Fruit fly (Drosophila melanogaster) whole organism, embryonic: ENCODE measurements around the gene Cap-D2.

ENCODE experiments used
- ATbp ChIP-seq: fragments of 200-800 bp; sonication (Bioruptor generic); optimal IDR thresholded peaks from 2 replicates; lab custom pipeline; 2017; ENCODE audit warnings: missing biosample characterization, mild to moderate bottlenecking, missing genetic modification characterization, missing genetic modification reagents
- CG10979 ChIP-seq: fragments of 200-800 bp; sonication (Bioruptor generic); optimal IDR thresholded peaks from 2 replicates; lab custom pipeline; 2018; ENCODE audit warnings: missing biosample characterization, mild to moderate bottlenecking, missing genetic modification characterization, moderate library complexity
- CG11093 ChIP-seq: fragments of 200-800 bp; sonication (Bioruptor generic); IDR thresholded peaks from 3 replicates; pipeline ENCODE4 v1.3.6; 2022; ENCODE audit warnings: missing biosample characterization, missing genetic modification characterization
- CG11504 ChIP-seq: fragments of 200-800 bp; sonication (Bioruptor generic); optimal IDR thresholded peaks from 3 replicates; lab custom pipeline; 2019; ENCODE audit warnings: missing biosample characterization, mild to moderate bottlenecking, missing genetic modification characterization, moderate library complexity
- CG12391 ChIP-seq: fragments of 200-800 bp; sonication (Bioruptor generic); optimal IDR thresholded peaks from 3 replicates; lab custom pipeline; 2018; ENCODE audit warnings: missing biosample characterization, mild to moderate bottlenecking, missing genetic modification characterization, moderate library complexity
- CG12744 ChIP-seq: fragments of 200-800 bp; sonication (Bioruptor generic); optimal IDR thresholded peaks from 2 replicates; lab custom pipeline; 2016; ENCODE audit warnings: missing biosample characterization, missing genetic modification characterization
- CG13123 ChIP-seq: fragments of 200-800 bp; sonication (Bioruptor generic); optimal IDR thresholded peaks from 2 replicates; lab custom pipeline; 2016; ENCODE audit warnings: missing biosample characterization, missing genetic modification characterization
- CG13775 ChIP-seq: fragments of 200-800 bp; sonication (Bioruptor generic); optimal IDR thresholded peaks from 3 replicates; lab custom pipeline; 2017; ENCODE audit warnings: missing biosample characterization, mild to moderate bottlenecking, missing genetic modification characterization
- CG14710 ChIP-seq: fragments of 200-800 bp; sonication (Bioruptor generic); optimal IDR thresholded peaks from 3 replicates; lab custom pipeline; 2019; ENCODE audit warnings: missing biosample characterization, mild to moderate bottlenecking, missing genetic modification characterization, moderate library complexity
- CG15011 ChIP-seq: fragments of 200-800 bp; sonication (Bioruptor generic); optimal IDR thresholded peaks from 3 replicates; lab custom pipeline; 2018; ENCODE audit warnings: missing biosample characterization, mild to moderate bottlenecking, missing genetic modification characterization
- CG1603 ChIP-seq: fragments of 200-800 bp; sonication (Bioruptor generic); optimal IDR thresholded peaks from 2 replicates; lab custom pipeline; 2019; ENCODE audit warnings: missing biosample characterization, mild to moderate bottlenecking, missing genetic modification characterization, moderate library complexity
- CG18011 ChIP-seq: fragments of 200-800 bp; sonication (Bioruptor generic); optimal IDR thresholded peaks from 2 replicates; lab custom pipeline; 2017; ENCODE audit warnings: missing biosample characterization, missing genetic modification characterization, mild to moderate bottlenecking, moderate library complexity, missing genotype
- CG18262 ChIP-seq: fragments of 200-800 bp; optimal IDR thresholded peaks from 3 replicates; lab custom pipeline; 2019; ENCODE audit warnings: missing biosample characterization, mild to moderate bottlenecking, missing genetic modification characterization, moderate library complexity
- CG1832 ChIP-seq: fragments of 200-800 bp; sonication (Bioruptor generic); optimal IDR thresholded peaks from 2 replicates; lab custom pipeline; 2017; ENCODE audit warnings: missing biosample characterization, mild to moderate bottlenecking, missing genetic modification characterization, inconsistent platforms
- CG2712 ChIP-seq: fragments of 200-800 bp; optimal IDR thresholded peaks from 3 replicates; lab custom pipeline; 2019; ENCODE audit warnings: missing biosample characterization, mild to moderate bottlenecking, missing genetic modification characterization, moderate library complexity
- CG30403 ChIP-seq: fragments of 200-800 bp; sonication (Bioruptor generic); optimal IDR thresholded peaks from 3 replicates; lab custom pipeline; 2016; ENCODE audit warnings: missing biosample characterization, missing genetic modification characterization
- CG32772 ChIP-seq: fragments of 200-800 bp; sonication (Bioruptor generic); IDR thresholded peaks from 2 replicates; pipeline ENCODE4 v1.3.6; 2022; ENCODE audit warnings: missing biosample characterization, missing genetic modification characterization
- CkIIα-i1 ChIP-seq: fragments of 200-800 bp; sonication (Bioruptor generic); IDR thresholded peaks from 2 replicates; pipeline ENCODE4 v1.3.6; 2022; ENCODE audit warnings: missing biosample characterization, missing genetic modification characterization
- Dfd ChIP-seq, 2 experiments: fragments of >200 bp; optimal IDR thresholded peaks; 2 replicates each; lab custom pipeline; 2017; ENCODE audit warnings: missing biosample characterization in 2 of 2, missing genetic modification characterization in 2 of 2
- Ets65A ChIP-seq: fragments of 200-800 bp; sonication (Bioruptor generic); peaks from one replicate; lab custom pipeline; 2016; ENCODE audit warnings: missing biosample characterization, missing genetic modification characterization
- Ets97D ChIP-seq: fragments of 200-800 bp; sonication (Bioruptor generic); optimal IDR thresholded peaks from 3 replicates; lab custom pipeline; 2016; ENCODE audit warnings: missing biosample characterization, missing genetic modification characterization
- Fer2 ChIP-seq: fragments of 200-800 bp; sonication (Bioruptor generic); optimal IDR thresholded peaks from 2 replicates; lab custom pipeline; 2018; ENCODE audit warnings: missing biosample characterization, mild to moderate bottlenecking, missing genetic modification characterization, moderate library complexity
- H2.0 ChIP-seq: fragments of 200-800 bp; sonication (Bioruptor generic); IDR thresholded peaks from 2 replicates; pipeline ENCODE4 v1.3.6; 2022; ENCODE audit warnings: missing biosample characterization, missing genetic modification characterization
- HLH4C ChIP-seq: fragments of 200-800 bp; sonication (Bioruptor generic); IDR thresholded peaks from 3 replicates; pipeline ENCODE4 v1.3.6; 2022; ENCODE audit warnings: missing biosample characterization, missing genetic modification characterization; ENCODE audit not compliant: partially characterized antibody
- HLHmδ ChIP-seq: fragments of 200-800 bp; sonication (Bioruptor generic); optimal IDR thresholded peaks from 2 replicates; lab custom pipeline; 2018; ENCODE audit warnings: missing biosample characterization, mild to moderate bottlenecking, missing genetic modification characterization, moderate library complexity
- Lpt ChIP-seq: fragments of >200 bp; optimal IDR thresholded peaks from 2 replicates; lab custom pipeline; 2018; ENCODE audit warnings: missing biosample characterization, missing genetic modification characterization
- MBD-R2 ChIP-seq: fragments of 200-800 bp; sonication (Bioruptor generic); IDR thresholded peaks from 2 replicates; pipeline ENCODE4 v1.3.6; 2022; ENCODE audit warnings: missing biosample characterization, missing genetic modification characterization
- Nf-YB ChIP-seq: fragments of 200-800 bp; sonication (Bioruptor generic); optimal IDR thresholded peaks from 3 replicates; lab custom pipeline; 2019; ENCODE audit warnings: missing biosample characterization, mild to moderate bottlenecking, missing genetic modification characterization, moderate library complexity
- Nf-YC ChIP-seq: fragments of 200-800 bp; optimal IDR thresholded peaks from 3 replicates; lab custom pipeline; 2019; ENCODE audit warnings: missing biosample characterization, mild to moderate bottlenecking, missing genetic modification characterization, moderate library complexity
- Optix ChIP-seq: fragments of 200-800 bp; sonication (Bioruptor generic); IDR thresholded peaks from 3 replicates; pipeline ENCODE4 v1.3.6; 2022; ENCODE audit warnings: missing biosample characterization, missing genetic modification characterization
- Pdp1 ChIP-seq, 2 experiments: fragments of 200-800 bp; sonication (Bioruptor generic); optimal IDR thresholded peaks; 3 replicates each; lab custom pipeline; 2016; ENCODE audit warnings: missing biosample characterization in 2 of 2, missing genetic modification characterization in 2 of 2, mild to moderate bottlenecking in 1 of 2, moderate library complexity in 1 of 2
- Xrp1 ChIP-seq: fragments of 200-800 bp; sonication (Bioruptor generic); IDR thresholded peaks from 2 replicates; pipeline ENCODE4 v1.3.6; 2022; ENCODE audit warnings: missing biosample characterization, missing genetic modification characterization
- ab ChIP-seq: fragments of 200-800 bp; sonication (Bioruptor generic); optimal IDR thresholded peaks from 2 replicates; lab custom pipeline; 2016; ENCODE audit warnings: missing biosample characterization, missing genetic modification characterization
- az2 ChIP-seq: fragments of 200-800 bp; sonication (Bioruptor generic); optimal IDR thresholded peaks from 3 replicates; lab custom pipeline; 2016; ENCODE audit warnings: missing biosample characterization, missing genetic modification characterization
- chm ChIP-seq: fragments of 200-800 bp; sonication (Bioruptor generic); IDR thresholded peaks from 2 replicates; pipeline ENCODE4 v1.3.6; 2022; ENCODE audit warnings: missing biosample characterization, missing genetic modification characterization
- dm ChIP-seq: fragments of 200-800 bp; sonication (Bioruptor generic); optimal IDR thresholded peaks from 3 replicates; lab custom pipeline; 2016; ENCODE audit warnings: missing biosample characterization, missing genetic modification characterization
- eve ChIP-seq, 2 experiments: fragments of >200 bp; optimal IDR thresholded peaks; 2 replicates each; lab custom pipeline; 2017; ENCODE audit warnings: missing biosample characterization in 2 of 2, missing genetic modification characterization in 2 of 2
- gem ChIP-seq: fragments of 200-800 bp; sonication (Bioruptor generic); optimal IDR thresholded peaks from 2 replicates; lab custom pipeline; 2019; ENCODE audit warnings: missing biosample characterization, mild to moderate bottlenecking, missing genetic modification characterization, moderate library complexity
- gfzf ChIP-seq: fragments of 200-800 bp; sonication (Bioruptor generic); optimal IDR thresholded peaks from 2 replicates; lab custom pipeline; 2016; ENCODE audit warnings: missing biosample characterization, mild to moderate bottlenecking, missing genetic modification characterization, moderate library complexity
- jigr1 ChIP-seq: fragments of 200-800 bp; sonication (Bioruptor generic); IDR thresholded peaks from 3 replicates; pipeline ENCODE4 v1.3.6; 2022; ENCODE audit warnings: missing biosample characterization, missing genetic modification characterization
- nmo ChIP-seq: fragments of 200-800 bp; sonication (Bioruptor generic); optimal IDR thresholded peaks from 2 replicates; lab custom pipeline; 2018; ENCODE audit warnings: missing biosample characterization, mild to moderate bottlenecking, missing genetic modification characterization, moderate library complexity
- phol ChIP-seq: fragments of 200-800 bp; sonication (Bioruptor generic); optimal IDR thresholded peaks from 3 replicates; lab custom pipeline; 2018; ENCODE audit warnings: missing biosample characterization, mild to moderate bottlenecking, missing genetic modification characterization, moderate library complexity
- pum ChIP-seq: fragments of 200-800 bp; sonication (Bioruptor generic); optimal IDR thresholded peaks from 2 replicates; lab custom pipeline; 2016; ENCODE audit warnings: missing biosample characterization, missing genetic modification characterization
- sens ChIP-seq: fragments of 200-800 bp; sonication (Bioruptor generic); peaks from one replicate; lab custom pipeline; 2016; ENCODE audit warnings: missing biosample characterization, missing genetic modification characterization
- slp2 ChIP-seq: fragments of 200-800 bp; sonication (Bioruptor generic); optimal IDR thresholded peaks from 2 replicates; lab custom pipeline; 2016; ENCODE audit warnings: missing biosample characterization, missing genetic modification characterization
- stc ChIP-seq: fragments of 200-800 bp; sonication (Bioruptor generic); IDR thresholded peaks from 2 replicates; pipeline ENCODE4 v1.3.6; 2022; ENCODE audit warnings: missing biosample characterization, missing genetic modification characterization
- yki ChIP-seq: fragments of >200 bp; optimal IDR thresholded peaks from 3 replicates; lab custom pipeline; 2018

Gene Cap-D2

dm6 chr3R:29699220-29699619, 23.8 kb downstream of the Cap-D2 start (continued):
- TF ChIP-seq Dfd (GFP tag; optimal IDR thresholded peaks at IDR 0.05; lab: Kevin White, UChicago) (no peak), az2 (no peak), gfzf (GFP tag; lab: Kevin White, UChicago) (no peak), pum (GFP tag; lab: Kevin White, UChicago) (peak; percentile 60), dm (GFP tag; lab: Kevin White, UChicago) (no peak), HLHmδ (no peak), CG12744 (GFP tag; lab: Kevin White, UChicago) (no peak)

dm6 chr3R:29701739-29702138, 26.3 kb downstream of the Cap-D2 start:
- TF ChIP-seq Lpt, result no peak
- TF ChIP-seq CG18262 (tag; lab: Kevin White, UChicago), result no peak
- peak; percentile 50 for TF ChIP-seq Nf-YC (tag; lab: Kevin White, UChicago)
- TF ChIP-seq jigr1 (GFP tag; lab: Robert Waterston, UW), result no peak
- TF ChIP-seq Nf-YB (GFP tag; lab: Kevin White, UChicago), result peak; percentile 75

- no peak for TF ChIP-seq ATbp
- TF ChIP-seq CG13123 (GFP tag; lab: Kevin White, UChicago), result no peak
- peak; percentile 0 for TF ChIP-seq CG11504
- TF ChIP-seq CG2712 (tag; lab: Kevin White, UChicago), result peak; percentile 19
- TF ChIP-seq sens, result peak; percentile 41
- no peak for TF ChIP-seq CkIIα-i1 (GFP tag; lab: Robert Waterston, UW)
- TF ChIP-seq Optix (GFP tag; lab: Robert Waterston, UW), result no peak
- no peak for TF ChIP-seq CG13775
- no peak for TF ChIP-seq slp2
- no peak for TF ChIP-seq MBD-R2 (GFP tag; lab: Robert Waterston, UW)
- TF ChIP-seq yki (lab: Kevin White, UChicago), result no peak
- peak; percentile 5 for TF ChIP-seq CG14710 (tag; lab: Kevin White, UChicago)
- TF ChIP-seq az2, result no peak
- TF ChIP-seq eve (GFP tag; optimal IDR thresholded peaks at IDR 0.05; lab: Kevin White, UChicago), result no peak
- TF ChIP-seq phol (tag; lab: Kevin White, UChicago), result peak; percentile 4
- peak; percentile 13 for TF ChIP-seq gem (tag; lab: Kevin White, UChicago)
- peak; percentile 13 for TF ChIP-seq CG18262 (tag; lab: Kevin White, UChicago)
- TF ChIP-seq CG32772 (GFP tag; lab: Robert Waterston, UW), result no peak
- TF ChIP-seq Xrp1, result peak; percentile 54; the same call in 1 of the 2 replicates
- no peak for TF ChIP-seq CG15011 (GFP tag; lab: Kevin White, UChicago)
- TF ChIP-seq Ets97D (GFP tag; lab: Kevin White, UChicago), result no peak
- TF ChIP-seq Fer2 (tag; lab: Kevin White, UChicago), result no peak
- peak; percentile 29 for TF ChIP-seq CG10979 (tag; lab: Kevin White, UChicago)
- TF ChIP-seq H2.0 (GFP tag; lab: Robert Waterston, UW), result no peak
- TF ChIP-seq CG1603 (tag; lab: Kevin White, UChicago), result peak; percentile 28
- no peak for TF ChIP-seq ab (GFP tag; lab: Kevin White, UChicago)
- TF ChIP-seq Pdp1 (GFP tag; optimal IDR thresholded peaks at IDR 0.05; lab: Kevin White, UChicago), result peak in 1 of 2 experiments; percentile 52
Observed at dm6 chr3R:29704557-29704956, 29.1 kb downstream of the Cap-D2 start.

- TF ChIP-seq nmo (GFP tag; lab: Kevin White, UChicago) (peak; percentile 6), az2 (peak; percentile 15), CG2712 (tag; lab: Kevin White, UChicago) (peak; percentile 20), ATbp (peak; percentile 16), stc (GFP tag; lab: Robert Waterston, UW) (no peak), CG30403 (no peak), phol (tag; lab: Kevin White, UChicago) (peak; percentile 12), Ets65A (peak; percentile 30), CkIIα-i1 (GFP tag; lab: Robert Waterston, UW) (no peak), HLH4C (GFP tag; lab: Robert Waterston, UW) (no peak), CG11093 (GFP tag; lab: Robert Waterston, UW) (no peak), chm (no peak), CG1832 (no peak), CG18011 (no peak), CG12391 (tag; lab: Kevin White, UChicago) (peak; percentile 18)
Observed at dm6 chr3R:29705789-29706303, 30.4 kb downstream of the Cap-D2 start.
